Worm (Caenorhabditis elegans) whole organism, L4 larva: ENCODE measurements around the gene F41E6.15.
A peak's percentile ranks its signal among the peaks of the same experiment; 100 is the strongest.

Experiments
- F26F4.8 ChIP-seq: fragments of 200-800 bp; sonication (Bioruptor generic); conservative IDR thresholded peaks from 2 replicates; pipeline ENCODE4 v1.3.6; 2022; ENCODE audit warnings: missing genetic modification characterization, missing compliant biosample characterization
- F44E2.7 ChIP-seq: fragments of 200-800 bp; sonication (Bioruptor generic); IDR thresholded peaks from 2 replicates; pipeline ENCODE4 v2.1.2; 2022; ENCODE audit warnings: missing genetic modification characterization, missing compliant biosample characterization
- F49E8.2 ChIP-seq: sonication (generic microtip); optimal IDR thresholded peaks from 2 replicates; lab custom pipeline; 2016; ENCODE audit warnings: missing compliant biosample characterization, mild to moderate bottlenecking, missing genetic modification characterization, borderline replicate concordance
- Y105C5A.15 ChIP-seq: fragments of 200-800 bp; sonication (Bioruptor generic); IDR thresholded peaks from 2 replicates; pipeline ENCODE4 v1.3.6; 2022; ENCODE audit warnings: missing genetic modification characterization, missing compliant biosample characterization
- Y48G9A.11 ChIP-seq: fragments of 200-800 bp; sonication (Bioruptor generic); IDR thresholded peaks from 2 replicates; pipeline ENCODE4 v1.3.6; 2022; ENCODE audit warnings: missing genetic modification reagents, missing genetic modification characterization, missing compliant biosample characterization
- Y75B8A.6 ChIP-seq: fragments of 200-800 bp; sonication (Bioruptor generic); IDR thresholded peaks from 2 replicates; pipeline ENCODE4 v1.3.6; 2022; ENCODE audit warnings: missing genetic modification reagents, missing genetic modification characterization, missing compliant biosample characterization
- aha-1 ChIP-seq: fragments of 150-350 bp; peaks from one replicate; lab custom pipeline; 2014; ENCODE audit warnings: missing biosample characterization, missing genetic modification characterization
- aly-2 ChIP-seq: sonication (generic microtip); optimal IDR thresholded peaks from 2 replicates; lab custom pipeline; 2018; ENCODE audit warnings: missing biosample characterization, missing genetic modification characterization
- arid-1 ChIP-seq: fragments of 200-800 bp; sonication (Bioruptor generic); conservative IDR thresholded peaks from 2 replicates; pipeline ENCODE4 v1.3.6; 2022; ENCODE audit warnings: missing genetic modification reagents, missing genetic modification characterization, missing compliant biosample characterization
- attf-4 ChIP-seq: sonication (generic microtip); optimal IDR thresholded peaks from 3 replicates; lab custom pipeline; 2017; ENCODE audit warnings: missing biosample characterization, missing genetic modification characterization
- ceh-44 ChIP-seq: fragments of 200-800 bp; sonication (Bioruptor generic); IDR thresholded peaks from 2 replicates; pipeline ENCODE4 v1.3.6; 2022; ENCODE audit warnings: missing genetic modification reagents, missing genetic modification characterization, missing compliant biosample characterization
- ces-1 ChIP-seq: fragments of 150-350 bp; sonication (generic microtip); optimal IDR thresholded peaks from 4 replicates; lab custom pipeline; 2014; ENCODE audit warnings: missing biosample characterization, missing genetic modification reagents, missing genetic modification characterization
- cey-2 ChIP-seq: sonication (generic microtip); optimal IDR thresholded peaks from 3 replicates; lab custom pipeline; 2017; ENCODE audit warnings: missing genetic modification characterization, mild to moderate bottlenecking, missing compliant biosample characterization, antibody characterized with exemption, borderline replicate concordance; ENCODE audit not compliant: insufficient read depth
- daf-8 ChIP-seq: fragments of 200-800 bp; sonication (Bioruptor generic); IDR thresholded peaks from 2 replicates; pipeline ENCODE4 v1.3.6; 2022; ENCODE audit warnings: missing genetic modification characterization, missing compliant biosample characterization
- dmd-8 ChIP-seq: fragments of 200-800 bp; sonication (Bioruptor generic); IDR thresholded peaks from 2 replicates; pipeline ENCODE4 v1.3.6; 2022; ENCODE audit warnings: missing genetic modification characterization, missing compliant biosample characterization
- dpl-1 ChIP-seq: fragments of 150-350 bp; optimal IDR thresholded peaks from 2 replicates; lab custom pipeline; 2014; ENCODE audit warnings: missing biosample characterization, missing genetic modification reagents, missing genetic modification characterization
- duxl-1 ChIP-seq: sonication (generic microtip); optimal IDR thresholded peaks from 2 replicates; lab custom pipeline; 2016; ENCODE audit warnings: mild to moderate bottlenecking, missing genetic modification characterization, moderate library complexity, missing compliant biosample characterization; ENCODE audit not compliant: poor library complexity
- egl-43 ChIP-seq: fragments of 200-800 bp; sonication (Bioruptor generic); IDR thresholded peaks from 2 replicates; pipeline ENCODE4 v1.3.6; 2022; ENCODE audit warnings: missing genetic modification reagents, missing genetic modification characterization, missing compliant biosample characterization
- hif-1 ChIP-seq, 2 experiments: sonication (generic microtip); optimal IDR thresholded peaks; 2 replicates each; lab custom pipeline; 2016 to 2017; ENCODE audit warnings: missing compliant biosample characterization in 2 of 2, missing genetic modification characterization in 2 of 2, missing genetic modification reagents in 2 of 2, missing genotype in 2 of 2, mild to moderate bottlenecking in 1 of 2
- hlh-11 ChIP-seq: fragments of 200-800 bp; sonication (Bioruptor generic); optimal IDR thresholded peaks from 2 replicates; lab custom pipeline; 2018; ENCODE audit warnings: mild to moderate bottlenecking, missing genetic modification characterization, missing compliant biosample characterization
- hlh-30 ChIP-seq: sonication (generic microtip); optimal IDR thresholded peaks from 2 replicates; lab custom pipeline; 2017; ENCODE audit warnings: antibody characterized with exemption, mild to moderate bottlenecking, missing genetic modification characterization, missing compliant biosample characterization; ENCODE audit not compliant: insufficient read depth
- hmg-1.1 ChIP-seq: fragments of 200-800 bp; sonication (Bioruptor generic); IDR thresholded peaks from 2 replicates; pipeline ENCODE4 v1.3.6; 2022; ENCODE audit warnings: missing genetic modification reagents, missing genetic modification characterization, missing compliant biosample characterization
- jun-1 ChIP-seq: fragments of 150-350 bp; optimal IDR thresholded peaks from 2 replicates; lab custom pipeline; 2014; ENCODE audit warnings: missing biosample characterization, missing genetic modification reagents, missing genetic modification characterization
- lin-15B ChIP-seq: fragments of 150-350 bp; sonication (generic microtip); optimal IDR thresholded peaks from 3 replicates; lab custom pipeline; 2014; ENCODE audit warnings: missing biosample characterization, missing genetic modification characterization
- lin-38 ChIP-seq: fragments of 200-800 bp; sonication (Bioruptor generic); IDR thresholded peaks from 2 replicates; pipeline ENCODE4 v1.3.6; 2022; ENCODE audit warnings: missing genetic modification reagents, missing genetic modification characterization, missing compliant biosample characterization
- lin-39 ChIP-seq: fragments of 150-350 bp; optimal IDR thresholded peaks from 2 replicates; lab custom pipeline; 2014; ENCODE audit warnings: missing biosample characterization, missing genetic modification reagents, missing genetic modification characterization
- lsy-2 ChIP-seq, 2 experiments: fragments of 150-350 bp in 1 of 2; sonication (generic microtip) in 1 of 2; optimal IDR thresholded peaks; 2 replicates each; lab custom pipeline; 2014 to 2017; ENCODE audit warnings: missing biosample characterization in 2 of 2, missing genetic modification characterization in 2 of 2
- madf-9 ChIP-seq: fragments of 200-800 bp; sonication (Bioruptor generic); conservative IDR thresholded peaks from 2 replicates; pipeline ENCODE4 v1.3.6; 2022; ENCODE audit warnings: missing genetic modification reagents, missing genetic modification characterization, missing compliant biosample characterization
- mdl-1 ChIP-seq, 2 experiments: fragments of 150-350 bp in 1 of 2; sonication (generic microtip) in 1 of 2; optimal IDR thresholded peaks; 2 replicates each; lab custom pipeline; 2014 to 2017; ENCODE audit warnings: missing biosample characterization in 2 of 2, missing genetic modification characterization in 2 of 2
- mdt-29 ChIP-seq: fragments of 200-800 bp; sonication (Bioruptor generic); IDR thresholded peaks from 2 replicates; pipeline ENCODE4 v1.3.6; 2022; ENCODE audit warnings: missing genetic modification reagents, missing genetic modification characterization, missing compliant biosample characterization
- mes-2 ChIP-seq: sonication (generic microtip); optimal IDR thresholded peaks from 2 replicates; lab custom pipeline; 2016; ENCODE audit warnings: missing genotype, mild to moderate bottlenecking, missing genetic modification characterization, missing compliant biosample characterization; ENCODE audit not compliant: poor library complexity, severe bottlenecking
- mxl-2 ChIP-seq: fragments of 200-800 bp; sonication (Bioruptor generic); conservative IDR thresholded peaks from 2 replicates; pipeline ENCODE4 v1.3.6; 2022; ENCODE audit warnings: missing genetic modification reagents, missing genetic modification characterization, missing compliant biosample characterization
- nhr-11 ChIP-seq: fragments of 150-350 bp; optimal IDR thresholded peaks from 2 replicates; lab custom pipeline; 2014; ENCODE audit warnings: missing biosample characterization, missing genetic modification characterization
- nhr-237 ChIP-seq: sonication (generic microtip); optimal IDR thresholded peaks from 2 replicates; lab custom pipeline; 2017; ENCODE audit warnings: missing biosample characterization, missing genetic modification characterization
- nhr-28 ChIP-seq: fragments of 150-350 bp; optimal IDR thresholded peaks from 2 replicates; lab custom pipeline; 2014; ENCODE audit warnings: missing biosample characterization, missing genetic modification characterization
- nhr-48 ChIP-seq: sonication (generic microtip); optimal IDR thresholded peaks from 2 replicates; lab custom pipeline; 2016; ENCODE audit warnings: mild to moderate bottlenecking, missing genetic modification characterization, missing compliant biosample characterization
- nhr-76 ChIP-seq: fragments of 150-350 bp; optimal IDR thresholded peaks from 2 replicates; lab custom pipeline; 2014; ENCODE audit warnings: missing biosample characterization, missing genetic modification characterization
- nhr-77 ChIP-seq: fragments of 150-350 bp; optimal IDR thresholded peaks from 2 replicates; lab custom pipeline; 2014; ENCODE audit warnings: missing biosample characterization, missing genetic modification characterization
- php-3 ChIP-seq: fragments of 200-800 bp; sonication (Bioruptor generic); IDR thresholded peaks from 2 replicates; pipeline ENCODE4 v1.3.6; 2022; ENCODE audit warnings: missing genetic modification reagents, missing genetic modification characterization, missing compliant biosample characterization
- rbr-2 ChIP-seq: sonication (generic microtip); optimal IDR thresholded peaks from 2 replicates; lab custom pipeline; 2016; ENCODE audit warnings: missing genotype, missing genetic modification characterization, missing compliant biosample characterization
- sdz-12 ChIP-seq: fragments of 200-800 bp; sonication (Bioruptor generic); optimal IDR thresholded peaks from 2 replicates; lab custom pipeline; 2018; ENCODE audit warnings: mild to moderate bottlenecking, missing genetic modification characterization, missing compliant biosample characterization
- set-16 ChIP-seq: fragments of 200-800 bp; sonication (Bioruptor generic); IDR thresholded peaks from 2 replicates; pipeline ENCODE4 v1.3.6; 2022; ENCODE audit warnings: missing genetic modification reagents, missing genetic modification characterization, missing compliant biosample characterization
- snpc-1.2 ChIP-seq: fragments of 200-800 bp; sonication (Bioruptor generic); IDR thresholded peaks from 2 replicates; pipeline ENCODE4 v1.3.6; 2022; ENCODE audit warnings: missing genetic modification reagents, missing genetic modification characterization, missing compliant biosample characterization
- spr-1 ChIP-seq: sonication (generic microtip); optimal IDR thresholded peaks from 2 replicates; lab custom pipeline; 2016; ENCODE audit warnings: mild to moderate bottlenecking, missing genetic modification characterization, missing compliant biosample characterization
- tag-97 ChIP-seq: fragments of 200-800 bp; sonication (Bioruptor generic); IDR thresholded peaks from 2 replicates; pipeline ENCODE4 v1.3.6; 2022; ENCODE audit warnings: missing genetic modification characterization, missing compliant biosample characterization
- unc-39 ChIP-seq: sonication (generic microtip); optimal IDR thresholded peaks from 2 replicates; lab custom pipeline; 2017; ENCODE audit warnings: missing biosample characterization, missing genetic modification characterization
- unc-62 ChIP-seq, 3 experiments: fragments of 150-350 bp in 1 of 3; sonication (generic microtip); optimal IDR thresholded peaks in 2 of 3; peaks in 1 of 3; 1 replicate in 1 of 3; 2 replicates in 2 of 3; lab custom pipeline; 2014 to 2017; ENCODE audit warnings: missing biosample characterization in 3 of 3, missing genetic modification characterization in 3 of 3, missing genetic modification reagents in 3 of 3, missing genotype in 1 of 3
- zag-1 ChIP-seq: fragments of 150-350 bp; optimal IDR thresholded peaks from 2 replicates; lab custom pipeline; 2014; ENCODE audit warnings: missing biosample characterization, missing genetic modification characterization
- ztf-7 ChIP-seq: fragments of 150-350 bp; optimal IDR thresholded peaks from 2 replicates; lab custom pipeline; 2014; ENCODE audit warnings: missing biosample characterization, missing genetic modification characterization

F41E6.15 gene

ce11 chrV:8594105-8594964 is 8.2 kb downstream of the F41E6.15 start, which contains the start of gene tag-196:
TSS of gene tag-196 (plus strand) at chrV:8594914.
- TF ChIP-seq lin-39 (tag; lab: Kevin White, UChicago) (no peak), lin-15B (no peak), mdl-1 (tag; optimal IDR thresholded peaks at IDR 0.05; lab: Kevin White, UChicago) (no peak), jun-1 (tag; lab: Kevin White, UChicago) (no peak), lin-38 (GFP tag; lab: Robert Waterston, UW) (no peak), madf-9 (GFP tag; lab: Robert Waterston, UW) (no peak), php-3 (GFP tag; lab: Robert Waterston, UW) (no peak), nhr-77 (no peak), attf-4 (tag; lab: Kevin White, UChicago) (no peak), hmg-1.1 (GFP tag; lab: Robert Waterston, UW) (0 out of 2 replicates have a peak, but pooled peaks have one; percentile 17), tag-97 (GFP tag; lab: Robert Waterston, UW) (no peak), mes-2 (no peak), Y48G9A.11 (GFP tag; lab: Robert Waterston, UW) (no peak), hlh-30 (peak; percentile 92), F49E8.2 (tag; lab: Kevin White, UChicago) (no peak), zag-1 (tag; lab: Kevin White, UChicago) (no peak), dpl-1 (GFP tag; lab: Kevin White, UChicago) (no peak), rbr-2 (tag; lab: Kevin White, UChicago) (no peak), sdz-12 (GFP tag; lab: Kevin White, UChicago) (no peak), mxl-2 (GFP tag; lab: Robert Waterston, UW) (no peak), nhr-28 (tag; lab: Kevin White, UChicago) (peak; percentile 12), ces-1 (GFP tag; lab: Kevin White, UChicago) (no peak), ztf-7 (tag; lab: Kevin White, UChicago) (no peak), nhr-76 (tag; lab: Kevin White, UChicago) (no peak), ceh-44 (no peak), dmd-8 (GFP tag; lab: Robert Waterston, UW) (no peak), set-16 (GFP tag; lab: Robert Waterston, UW) (no peak), aly-2 (no peak), nhr-237 (tag; lab: Kevin White, UChicago) (no peak), aha-1 (peak; percentile 89), Y75B8A.6 (GFP tag; lab: Robert Waterston, UW) (no peak), hif-1 (tag; optimal IDR thresholded peaks at IDR 0.05; lab: Kevin White, UChicago) (no peak), cey-2 (no peak), mdt-29 (no peak), Y105C5A.15 (no peak), unc-62 (GFP tag; optimal IDR thresholded peaks at IDR 0.05 in 1 of 2; lab: Kevin White, UChicago) (peak in 1 of 2 experiments; percentile 77), unc-62 (tag; optimal IDR thresholded peaks at IDR 0.05; lab: Kevin White, UChicago) (no peak), lsy-2 (tag; optimal IDR thresholded peaks at IDR 0.05; lab: Kevin White, UChicago) (peak in 1 of 2 experiments; percentile 14), duxl-1 (tag; lab: Kevin White, UChicago) (no peak), nhr-48 (tag; lab: Kevin White, UChicago) (no peak), snpc-1.2 (GFP tag; lab: Robert Waterston, UW) (no peak), hlh-11 (tag; lab: Kevin White, UChicago) (peak; percentile 70), egl-43 (GFP tag; lab: Robert Waterston, UW) (no peak), spr-1 (tag; lab: Kevin White, UChicago) (no peak), F26F4.8 (no peak), nhr-11 (peak; percentile 68), unc-39 (tag; lab: Kevin White, UChicago) (no peak), arid-1 (GFP tag; lab: Robert Waterston, UW) (no peak), F44E2.7 (GFP tag; lab: Robert Waterston, UW) (no peak), daf-8 (no peak)
